Worm (Caenorhabditis elegans) whole organism, L1 larva: ENCODE data around the gene srw-134.

ENCODE experiments used
- C16A3.4 ChIP-seq: fragments of 150-350 bp; optimal IDR thresholded peaks from 2 replicates; lab custom pipeline; 2014; ENCODE audit warnings: missing biosample characterization, missing genetic modification characterization
- Y116A8C.19 ChIP-seq: sonication (generic microtip); optimal IDR thresholded peaks from 2 replicates; lab custom pipeline; 2016; ENCODE audit warnings: missing compliant biosample characterization, missing genetic modification characterization, borderline replicate concordance
- aha-1 ChIP-seq: fragments of 150-350 bp; optimal IDR thresholded peaks from 2 replicates; lab custom pipeline; 2014; ENCODE audit warnings: missing biosample characterization, missing genetic modification characterization
- alr-1 ChIP-seq: fragments of 200-800 bp; sonication (Bioruptor generic); optimal IDR thresholded peaks from 2 replicates; lab custom pipeline; 2018; ENCODE audit warnings: borderline replicate concordance, mild to moderate bottlenecking, missing genetic modification characterization, missing compliant biosample characterization
- ama-1 ChIP-seq: fragments of 150-350 bp; optimal IDR thresholded peaks from 2 replicates; lab custom pipeline; 2014
- blmp-1 ChIP-seq: fragments of 150-350 bp; optimal IDR thresholded peaks from 2 replicates; lab custom pipeline; 2014; ENCODE audit warnings: missing biosample characterization, missing genetic modification characterization
- ceh-8 ChIP-seq: fragments of 200-800 bp; sonication (Bioruptor generic); optimal IDR thresholded peaks from 2 replicates; lab custom pipeline; 2018; ENCODE audit warnings: mild to moderate bottlenecking, missing genetic modification characterization, moderate library complexity, missing compliant biosample characterization
- ceh-82 ChIP-seq, 3 experiments: fragments of 150-350 bp in 1 of 3; sonication (generic microtip) in 2 of 3; optimal IDR thresholded peaks; 2 replicates each; lab custom pipeline; 2014 to 2017; ENCODE audit warnings: missing biosample characterization in 3 of 3, missing genetic modification characterization in 3 of 3
- ceh-88 ChIP-seq: fragments of 200-800 bp; sonication (Bioruptor generic); IDR thresholded peaks from 2 replicates; pipeline ENCODE4 v1.3.6; 2022; ENCODE audit warnings: missing genetic modification characterization, missing compliant biosample characterization
- ces-1 ChIP-seq: fragments of 150-350 bp; optimal IDR thresholded peaks from 2 replicates; lab custom pipeline; 2014; ENCODE audit warnings: missing biosample characterization, missing genetic modification reagents, missing genetic modification characterization
- dsc-1 ChIP-seq: sonication (generic microtip); optimal IDR thresholded peaks from 2 replicates; lab custom pipeline; 2016; ENCODE audit warnings: mild to moderate bottlenecking, missing genetic modification characterization, missing compliant biosample characterization
- efl-1 ChIP-seq, 4 experiments: fragments of 150-350 bp; optimal IDR thresholded peaks in 3 of 4; peaks in 1 of 4; 1 replicate in 1 of 4; 2 replicates in 3 of 4; lab custom pipeline; 2014; ENCODE audit warnings: missing biosample characterization in 2 of 4, missing genetic modification characterization in 2 of 4, missing genetic modification reagents in 2 of 4
- egl-13 ChIP-seq: sonication (generic microtip); optimal IDR thresholded peaks from 2 replicates; lab custom pipeline; 2016; ENCODE audit warnings: missing genotype, missing genetic modification reagents, missing genetic modification characterization, missing compliant biosample characterization
- fkh-10 ChIP-seq: sonication (generic microtip); optimal IDR thresholded peaks from 2 replicates; lab custom pipeline; 2017; ENCODE audit warnings: missing biosample characterization, missing genetic modification reagents, missing genetic modification characterization
- fkh-8 ChIP-seq: sonication (generic microtip); optimal IDR thresholded peaks from 2 replicates; lab custom pipeline; 2016; ENCODE audit warnings: mild to moderate bottlenecking, missing genetic modification characterization, missing compliant biosample characterization
- hlh-4 ChIP-seq: sonication (generic microtip); optimal IDR thresholded peaks from 2 replicates; lab custom pipeline; 2016; ENCODE audit warnings: mild to moderate bottlenecking, missing genetic modification characterization, missing compliant biosample characterization
- irx-1 ChIP-seq: sonication (generic microtip); optimal IDR thresholded peaks from 2 replicates; lab custom pipeline; 2016; ENCODE audit warnings: missing genetic modification characterization, missing compliant biosample characterization
- isw-1 ChIP-seq: fragments of 200-800 bp; sonication (Bioruptor generic); IDR thresholded peaks from 2 replicates; pipeline ENCODE4 v1.3.6; 2022; ENCODE audit warnings: missing genetic modification characterization, missing compliant biosample characterization
- lin-14 ChIP-seq: fragments of 200-800 bp; sonication (Bioruptor generic); optimal IDR thresholded peaks from 2 replicates; lab custom pipeline; 2018; ENCODE audit warnings: mild to moderate bottlenecking, missing genetic modification characterization, moderate library complexity, missing compliant biosample characterization
- lin-39 ChIP-seq: fragments of 150-350 bp; optimal IDR thresholded peaks from 2 replicates; lab custom pipeline; 2014; ENCODE audit warnings: missing biosample characterization, missing genetic modification reagents, missing genetic modification characterization
- lir-3 ChIP-seq: sonication (generic microtip); optimal IDR thresholded peaks from 2 replicates; lab custom pipeline; 2016; ENCODE audit warnings: mild to moderate bottlenecking, missing genetic modification characterization, moderate library complexity, missing compliant biosample characterization; ENCODE audit not compliant: poor library complexity
- lsy-2 ChIP-seq, 2 experiments: fragments of 150-350 bp; optimal IDR thresholded peaks; 2 replicates each; lab custom pipeline; 2014; ENCODE audit warnings: missing biosample characterization in 2 of 2, missing genetic modification characterization in 2 of 2
- mdl-1 ChIP-seq, 2 experiments: fragments of 150-350 bp; optimal IDR thresholded peaks; 2 replicates each; lab custom pipeline; 2014 to 2017; ENCODE audit warnings: missing biosample characterization in 2 of 2, missing genetic modification characterization in 2 of 2, inconsistent platforms in 1 of 2
- nhr-11 ChIP-seq: fragments of 150-350 bp; optimal IDR thresholded peaks from 2 replicates; lab custom pipeline; 2014; ENCODE audit warnings: missing biosample characterization, missing genetic modification characterization
- nhr-20 ChIP-seq: sonication (generic microtip); optimal IDR thresholded peaks from 2 replicates; lab custom pipeline; 2016; ENCODE audit warnings: mild to moderate bottlenecking, missing genetic modification characterization, missing compliant biosample characterization
- nhr-237 ChIP-seq: fragments of 150-350 bp; optimal IDR thresholded peaks from 2 replicates; lab custom pipeline; 2014; ENCODE audit warnings: missing biosample characterization, missing genetic modification characterization
- nhr-28 ChIP-seq: fragments of 150-350 bp; optimal IDR thresholded peaks from 2 replicates; lab custom pipeline; 2014; ENCODE audit warnings: missing biosample characterization, missing genetic modification characterization
- nhr-47 ChIP-seq: sonication (generic microtip); optimal IDR thresholded peaks from 2 replicates; lab custom pipeline; 2016; ENCODE audit warnings: mild to moderate bottlenecking, missing genetic modification characterization, moderate library complexity, missing compliant biosample characterization
- nhr-71 ChIP-seq: sonication (generic microtip); optimal IDR thresholded peaks from 2 replicates; lab custom pipeline; 2016; ENCODE audit warnings: mild to moderate bottlenecking, missing genetic modification characterization, moderate library complexity, missing compliant biosample characterization
- nhr-77 ChIP-seq: fragments of 150-350 bp; optimal IDR thresholded peaks from 2 replicates; lab custom pipeline; 2014; ENCODE audit warnings: missing biosample characterization, missing genetic modification characterization
- pqm-1 ChIP-seq: sonication (generic microtip); optimal IDR thresholded peaks from 3 replicates; lab custom pipeline; 2017; ENCODE audit warnings: missing biosample characterization, missing genetic modification characterization
- skn-1 ChIP-seq: fragments of 150-350 bp; optimal IDR thresholded peaks from 2 replicates; lab custom pipeline; 2014; ENCODE audit warnings: missing biosample characterization, missing genetic modification characterization
- sox-4 ChIP-seq: sonication (generic microtip); optimal IDR thresholded peaks from 2 replicates; lab custom pipeline; 2016; ENCODE audit warnings: missing genetic modification characterization, missing compliant biosample characterization
- sptf-1 ChIP-seq: fragments of 150-350 bp; optimal IDR thresholded peaks from 2 replicates; lab custom pipeline; 2014; ENCODE audit warnings: missing biosample characterization, missing genetic modification characterization
- tbx-2 ChIP-seq: sonication (generic microtip); optimal IDR thresholded peaks from 2 replicates; lab custom pipeline; 2016; ENCODE audit warnings: missing genetic modification characterization, missing compliant biosample characterization
- unc-62 ChIP-seq: fragments of 150-350 bp; optimal IDR thresholded peaks from 2 replicates; lab custom pipeline; 2014; ENCODE audit warnings: missing biosample characterization, missing genetic modification reagents, missing genetic modification characterization
- vab-15 ChIP-seq: sonication (generic microtip); optimal IDR thresholded peaks from 2 replicates; lab custom pipeline; 2017; ENCODE audit warnings: missing genotype, mild to moderate bottlenecking, missing genetic modification characterization, missing compliant biosample characterization
- zag-1 ChIP-seq: fragments of 150-350 bp; optimal IDR thresholded peaks from 2 replicates; lab custom pipeline; 2014; ENCODE audit warnings: missing biosample characterization, missing genetic modification characterization
- zip-4 ChIP-seq: fragments of 200-800 bp; sonication (Bioruptor generic); optimal IDR thresholded peaks from 2 replicates; lab custom pipeline; 2018; ENCODE audit warnings: mild to moderate bottlenecking, missing genetic modification characterization, moderate library complexity, missing compliant biosample characterization
- ztf-4 ChIP-seq: fragments of 150-350 bp; optimal IDR thresholded peaks from 2 replicates; lab custom pipeline; 2014; ENCODE audit warnings: missing biosample characterization, missing genetic modification characterization

srw-134 gene

ce11 chrV:4122415-4122814 lies 10.0 kb upstream of the srw-134 start, which contains the start of gene phat-5:
Gene phat-5, minus strand, starts transcription at chrV:4122515.
- TF ChIP-seq lsy-2 (tag; optimal IDR thresholded peaks at IDR 0.05; lab: Kevin White, UChicago) (no peak), lin-14 (GFP tag; lab: Kevin White, UChicago) (no peak), ceh-88 (GFP tag; lab: Robert Waterston, UW) (no peak), sptf-1 (no peak), ceh-82 (tag; optimal IDR thresholded peaks at IDR 0.05; lab: Kevin White, UChicago) (no peak), ama-1 (lab: Kevin White, UChicago) (no peak), ces-1 (no peak), lir-3 (tag; lab: Kevin White, UChicago) (no peak), isw-1 (GFP tag; lab: Robert Waterston, UW) (no peak), blmp-1 (no peak), mdl-1 (tag; optimal IDR thresholded peaks at IDR 0.05; lab: Kevin White, UChicago) (no peak), ztf-4 (tag; lab: Kevin White, UChicago) (no peak), C16A3.4 (tag; lab: Kevin White, UChicago) (no peak), nhr-11 (tag; lab: Kevin White, UChicago) (no peak), zip-4 (GFP tag; lab: Kevin White, UChicago) (no peak), irx-1 (tag; lab: Kevin White, UChicago) (no peak), nhr-47 (tag; lab: Kevin White, UChicago) (no peak), Y116A8C.19 (tag; lab: Kevin White, UChicago) (no peak), lin-39 (tag; lab: Kevin White, UChicago) (no peak), alr-1 (tag; lab: Kevin White, UChicago) (no peak)

ce11 chrV:4120629-4121028 lies 8.2 kb upstream of the srw-134 start, which contains the start of gene T05B4.10:
Gene T05B4.10, minus strand, starts transcription at chrV:4120729.
- TF ChIP-seq sox-4 (tag; lab: Kevin White, UChicago) (no peak), egl-13 (tag; lab: Kevin White, UChicago) (no peak), nhr-20 (no peak), fkh-10 (GFP tag; lab: Kevin White, UChicago) (no peak), hlh-4 (tag; lab: Kevin White, UChicago) (no peak), unc-62 (GFP tag; lab: Kevin White, UChicago) (no peak), lin-14 (GFP tag; lab: Kevin White, UChicago) (no peak)

- TF ChIP-seq ceh-8 (GFP tag; lab: Kevin White, UChicago) (no peak), nhr-77 (tag; lab: Kevin White, UChicago) (no peak), nhr-28 (no peak), aha-1 (tag; lab: Kevin White, UChicago) (no peak), nhr-237 (tag; lab: Kevin White, UChicago) (no peak), skn-1 (no peak), dsc-1 (tag; lab: Kevin White, UChicago) (no peak), nhr-71 (tag; lab: Kevin White, UChicago) (no peak), lin-39 (tag; lab: Kevin White, UChicago) (no peak), efl-1 (optimal IDR thresholded peaks at IDR 0.05; lab: Kevin White, UChicago) (no peak), efl-1 (GFP tag; optimal IDR thresholded peaks at IDR 0.05 in 1 of 2; lab: Kevin White, UChicago) (no peak), tbx-2 (tag; lab: Kevin White, UChicago) (no peak), lin-14 (GFP tag; lab: Kevin White, UChicago) (no peak), zag-1 (tag; lab: Kevin White, UChicago) (no peak), unc-62 (GFP tag; lab: Kevin White, UChicago) (no peak), fkh-8 (no peak), C16A3.4 (tag; lab: Kevin White, UChicago) (no peak), vab-15 (tag; lab: Kevin White, UChicago) (no peak), pqm-1 (tag; lab: Kevin White, UChicago) (no peak)
Observed at ce11 chrV:4118332-4118731, 5.9 kb upstream of the srw-134 start, which contains the start of gene T05B4.9. Gene T05B4.9, minus strand, starts transcription at chrV:4118432.
